Worm (Caenorhabditis elegans) whole organism, L1 larva: ENCODE measurements around the gene grd-14.
A peak's percentile ranks its signal among the peaks of the same experiment; 100 is the strongest.

Source experiments
- C04F5.9 ChIP-seq: sonication (generic microtip); optimal IDR thresholded peaks from 2 replicates; lab custom pipeline; 2016; ENCODE audit warnings: missing genetic modification characterization, missing compliant biosample characterization
- C34B4.2 ChIP-seq: sonication (generic microtip); optimal IDR thresholded peaks from 2 replicates; lab custom pipeline; 2017; ENCODE audit warnings: mild to moderate bottlenecking, missing genetic modification characterization, missing compliant biosample characterization
- F16B12.6 ChIP-seq: fragments of 150-350 bp; optimal IDR thresholded peaks from 2 replicates; lab custom pipeline; 2014; ENCODE audit warnings: missing biosample characterization, missing genetic modification characterization
- Y116A8C.19 ChIP-seq: sonication (generic microtip); optimal IDR thresholded peaks from 2 replicates; lab custom pipeline; 2016; ENCODE audit warnings: missing compliant biosample characterization, missing genetic modification characterization, borderline replicate concordance
- aha-1 ChIP-seq: fragments of 150-350 bp; optimal IDR thresholded peaks from 2 replicates; lab custom pipeline; 2014; ENCODE audit warnings: missing biosample characterization, missing genetic modification characterization
- alr-1 ChIP-seq: fragments of 200-800 bp; sonication (Bioruptor generic); optimal IDR thresholded peaks from 2 replicates; lab custom pipeline; 2018; ENCODE audit warnings: borderline replicate concordance, mild to moderate bottlenecking, missing genetic modification characterization, missing compliant biosample characterization
- ama-1 ChIP-seq: fragments of 150-350 bp; optimal IDR thresholded peaks from 2 replicates; lab custom pipeline; 2014
- blmp-1 ChIP-seq: fragments of 150-350 bp; optimal IDR thresholded peaks from 2 replicates; lab custom pipeline; 2014; ENCODE audit warnings: missing biosample characterization, missing genetic modification characterization
- ceh-63 ChIP-seq: fragments of 200-800 bp; sonication (Bioruptor generic); optimal IDR thresholded peaks from 2 replicates; lab custom pipeline; 2018; ENCODE audit warnings: mild to moderate bottlenecking, missing genetic modification characterization, missing compliant biosample characterization
- ceh-8 ChIP-seq: fragments of 200-800 bp; sonication (Bioruptor generic); optimal IDR thresholded peaks from 2 replicates; lab custom pipeline; 2018; ENCODE audit warnings: mild to moderate bottlenecking, missing genetic modification characterization, moderate library complexity, missing compliant biosample characterization
- ceh-90 ChIP-seq: sonication (generic microtip); optimal IDR thresholded peaks from 2 replicates; lab custom pipeline; 2016; ENCODE audit warnings: missing genetic modification characterization, missing compliant biosample characterization
- egl-27 ChIP-seq, 2 experiments: fragments of 150-350 bp in 1 of 2; sonication (generic microtip); optimal IDR thresholded peaks; 3 replicates each; lab custom pipeline; 2017 to 2018; ENCODE audit warnings: missing biosample characterization in 2 of 2, missing genetic modification characterization in 2 of 2, missing genetic modification reagents in 2 of 2
- ets-5 ChIP-seq: fragments of 200-800 bp; sonication (Bioruptor generic); IDR thresholded peaks from 2 replicates; pipeline ENCODE4 v1.3.6; 2022; ENCODE audit warnings: missing genetic modification characterization, missing compliant biosample characterization
- fkh-10 ChIP-seq: sonication (generic microtip); optimal IDR thresholded peaks from 2 replicates; lab custom pipeline; 2017; ENCODE audit warnings: missing biosample characterization, missing genetic modification reagents, missing genetic modification characterization
- fkh-8 ChIP-seq: sonication (generic microtip); optimal IDR thresholded peaks from 2 replicates; lab custom pipeline; 2016; ENCODE audit warnings: mild to moderate bottlenecking, missing genetic modification characterization, missing compliant biosample characterization
- grh-1 ChIP-seq: fragments of 200-800 bp; sonication (Bioruptor generic); IDR thresholded peaks from 2 replicates; pipeline ENCODE4 v1.3.6; 2022; ENCODE audit warnings: missing genetic modification reagents, missing genetic modification characterization, missing compliant biosample characterization
- hlh-17 ChIP-seq: fragments of 200-800 bp; sonication (Bioruptor generic); optimal IDR thresholded peaks from 2 replicates; lab custom pipeline; 2018; ENCODE audit warnings: missing genetic modification characterization, mild to moderate bottlenecking, missing compliant biosample characterization, moderate library complexity, borderline replicate concordance
- hlh-4 ChIP-seq: sonication (generic microtip); optimal IDR thresholded peaks from 2 replicates; lab custom pipeline; 2016; ENCODE audit warnings: mild to moderate bottlenecking, missing genetic modification characterization, missing compliant biosample characterization
- hpl-2 ChIP-seq: fragments of 150-350 bp; optimal IDR thresholded peaks from 2 replicates; lab custom pipeline; 2014; ENCODE audit warnings: missing biosample characterization, missing genetic modification reagents, missing genetic modification characterization
- irx-1 ChIP-seq: sonication (generic microtip); optimal IDR thresholded peaks from 2 replicates; lab custom pipeline; 2016; ENCODE audit warnings: missing genetic modification characterization, missing compliant biosample characterization
- jun-1 ChIP-seq: fragments of 150-350 bp; optimal IDR thresholded peaks from 2 replicates; lab custom pipeline; 2014; ENCODE audit warnings: missing biosample characterization, missing genetic modification reagents, missing genetic modification characterization
- lin-13 ChIP-seq: fragments of 150-350 bp; optimal IDR thresholded peaks from 2 replicates; lab custom pipeline; 2014; ENCODE audit warnings: missing biosample characterization, missing genetic modification reagents, missing genetic modification characterization
- lin-15B ChIP-seq: fragments of 150-350 bp; sonication (generic microtip); optimal IDR thresholded peaks from 3 replicates; lab custom pipeline; 2014; ENCODE audit warnings: missing biosample characterization, missing genetic modification characterization
- lin-39 ChIP-seq: fragments of 150-350 bp; optimal IDR thresholded peaks from 2 replicates; lab custom pipeline; 2014; ENCODE audit warnings: missing biosample characterization, missing genetic modification reagents, missing genetic modification characterization
- lir-3 ChIP-seq: sonication (generic microtip); optimal IDR thresholded peaks from 2 replicates; lab custom pipeline; 2016; ENCODE audit warnings: mild to moderate bottlenecking, missing genetic modification characterization, moderate library complexity, missing compliant biosample characterization; ENCODE audit not compliant: poor library complexity
- mab-9 ChIP-seq: fragments of 200-800 bp; sonication (Bioruptor generic); IDR thresholded peaks from 2 replicates; pipeline ENCODE4 v1.3.6; 2022; ENCODE audit warnings: missing genetic modification reagents, missing genetic modification characterization, missing compliant biosample characterization
- mdl-1 ChIP-seq, 2 experiments: fragments of 150-350 bp; optimal IDR thresholded peaks; 2 replicates each; lab custom pipeline; 2014 to 2017; ENCODE audit warnings: missing biosample characterization in 2 of 2, missing genetic modification characterization in 2 of 2, inconsistent platforms in 1 of 2
- nhr-11 ChIP-seq: fragments of 150-350 bp; optimal IDR thresholded peaks from 2 replicates; lab custom pipeline; 2014; ENCODE audit warnings: missing biosample characterization, missing genetic modification characterization
- nhr-237 ChIP-seq: fragments of 150-350 bp; optimal IDR thresholded peaks from 2 replicates; lab custom pipeline; 2014; ENCODE audit warnings: missing biosample characterization, missing genetic modification characterization
- nhr-71 ChIP-seq: sonication (generic microtip); optimal IDR thresholded peaks from 2 replicates; lab custom pipeline; 2016; ENCODE audit warnings: mild to moderate bottlenecking, missing genetic modification characterization, moderate library complexity, missing compliant biosample characterization
- nhr-84 ChIP-seq: sonication (generic microtip); optimal IDR thresholded peaks from 2 replicates; lab custom pipeline; 2017; ENCODE audit warnings: missing biosample characterization, missing genetic modification characterization
- pag-3 ChIP-seq: sonication (generic microtip); optimal IDR thresholded peaks from 2 replicates; lab custom pipeline; 2017; ENCODE audit warnings: missing genetic modification characterization, mild to moderate bottlenecking, missing compliant biosample characterization, antibody characterized with exemption, borderline replicate concordance; ENCODE audit not compliant: insufficient read depth
- pax-3 ChIP-seq: fragments of 200-800 bp; sonication (Bioruptor generic); optimal IDR thresholded peaks from 2 replicates; lab custom pipeline; 2018; ENCODE audit warnings: mild to moderate bottlenecking, missing genetic modification characterization, moderate library complexity, missing compliant biosample characterization
- pqm-1 ChIP-seq: sonication (generic microtip); optimal IDR thresholded peaks from 3 replicates; lab custom pipeline; 2017; ENCODE audit warnings: missing biosample characterization, missing genetic modification characterization
- snpc-4 ChIP-seq: fragments of 150-350 bp; optimal IDR thresholded peaks from 2 replicates; lab custom pipeline; 2014; ENCODE audit warnings: missing biosample characterization, missing genetic modification characterization
- snu-23 ChIP-seq: sonication (generic microtip); optimal IDR thresholded peaks from 2 replicates; lab custom pipeline; 2016; ENCODE audit warnings: missing genetic modification characterization, missing compliant biosample characterization
- sptf-1 ChIP-seq: fragments of 150-350 bp; optimal IDR thresholded peaks from 2 replicates; lab custom pipeline; 2014; ENCODE audit warnings: missing biosample characterization, missing genetic modification characterization
- swsn-7 ChIP-seq: sonication (generic microtip); optimal IDR thresholded peaks from 2 replicates; lab custom pipeline; 2016; ENCODE audit warnings: missing genetic modification characterization, missing compliant biosample characterization
- tlp-1 ChIP-seq: fragments of 150-350 bp; optimal IDR thresholded peaks from 2 replicates; lab custom pipeline; 2014; ENCODE audit warnings: missing biosample characterization, missing genetic modification characterization
- unc-130 ChIP-seq: fragments of 150-350 bp; optimal IDR thresholded peaks from 2 replicates; lab custom pipeline; 2017; ENCODE audit warnings: missing biosample characterization, missing genetic modification characterization, inconsistent platforms
- unc-30 ChIP-seq: sonication (generic microtip); optimal IDR thresholded peaks from 2 replicates; lab custom pipeline; 2017; ENCODE audit warnings: missing biosample characterization, missing genetic modification characterization
- unc-86 ChIP-seq: sonication (generic microtip); optimal IDR thresholded peaks from 2 replicates; lab custom pipeline; 2016; ENCODE audit warnings: missing genetic modification characterization, missing compliant biosample characterization
- vab-15 ChIP-seq: sonication (generic microtip); optimal IDR thresholded peaks from 2 replicates; lab custom pipeline; 2017; ENCODE audit warnings: missing genotype, mild to moderate bottlenecking, missing genetic modification characterization, missing compliant biosample characterization
- zag-1 ChIP-seq: fragments of 150-350 bp; optimal IDR thresholded peaks from 2 replicates; lab custom pipeline; 2014; ENCODE audit warnings: missing biosample characterization, missing genetic modification characterization
- ztf-4 ChIP-seq: fragments of 150-350 bp; optimal IDR thresholded peaks from 2 replicates; lab custom pipeline; 2014; ENCODE audit warnings: missing biosample characterization, missing genetic modification characterization

grd-14 gene

DNA sequence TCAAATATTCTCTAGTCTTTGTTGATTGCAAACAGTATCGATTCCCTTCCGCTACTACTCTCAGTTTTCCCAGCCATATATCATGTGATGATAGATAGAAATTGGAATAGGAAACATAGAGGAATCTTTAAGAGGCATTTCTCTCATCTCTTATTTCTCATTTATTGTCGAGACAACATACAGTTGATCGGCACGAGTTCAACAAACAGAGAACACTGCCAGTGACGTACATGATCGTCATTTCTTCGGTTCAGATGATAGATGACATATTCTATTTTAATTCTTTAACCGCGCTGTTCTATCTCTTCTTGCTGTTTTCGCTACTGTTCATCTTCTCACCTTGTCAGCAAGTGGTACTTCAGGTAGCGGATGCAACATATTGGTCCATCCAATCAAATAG lies 24.7 kb upstream of the grd-14 start (continued):
- no peak for TF ChIP-seq fkh-10
- TF ChIP-seq alr-1 (tag; lab: Kevin White, UChicago), result no peak
- TF ChIP-seq nhr-71 (tag; lab: Kevin White, UChicago), result peak; percentile 93
- TF ChIP-seq lin-13 (GFP tag; lab: Kevin White, UChicago), result peak; percentile 1
- TF ChIP-seq nhr-11 (tag; lab: Kevin White, UChicago), result no peak
- TF ChIP-seq zag-1 (tag; lab: Kevin White, UChicago), result no peak
- peak; percentile 63 for TF ChIP-seq lir-3
- peak; percentile 93 for TF ChIP-seq unc-130 (tag; lab: Kevin White, UChicago)
- peak; percentile 43 for TF ChIP-seq irx-1
- TF ChIP-seq C34B4.2 (tag; lab: Kevin White, UChicago), result no peak
- TF ChIP-seq fkh-8 (tag; lab: Kevin White, UChicago), result no peak
- TF ChIP-seq hlh-17 (GFP tag; lab: Kevin White, UChicago), result no peak
- TF ChIP-seq hpl-2 (GFP tag; lab: Kevin White, UChicago), result peak; percentile 1
- TF ChIP-seq pag-3 (tag; lab: Kevin White, UChicago), result no peak
- TF ChIP-seq snu-23 (GFP tag; lab: Kevin White, UChicago), result peak; percentile 87
- no peak for TF ChIP-seq Y116A8C.19 (tag; lab: Kevin White, UChicago)
- TF ChIP-seq mdl-1 (tag; optimal IDR thresholded peaks at IDR 0.05; lab: Kevin White, UChicago), result peak in 1 of 2 experiments; percentile 74
- no peak for TF ChIP-seq jun-1
- no peak for TF ChIP-seq lin-39
- TF ChIP-seq hlh-4 (tag; lab: Kevin White, UChicago), result no peak
- TF ChIP-seq ets-5, result no peak
- no peak for TF ChIP-seq F16B12.6 (tag; lab: Kevin White, UChicago)
- no peak for TF ChIP-seq snpc-4 (tag; lab: Kevin White, UChicago)
- TF ChIP-seq swsn-7 (tag; lab: Kevin White, UChicago), result no peak
- peak; percentile 42 for TF ChIP-seq vab-15 (tag; lab: Kevin White, UChicago)
- no peak for TF ChIP-seq mab-9 (GFP tag; lab: Robert Waterston, UW)
- peak; percentile 81 for TF ChIP-seq grh-1 (GFP tag; lab: Robert Waterston, UW)
- peak; percentile 65 for TF ChIP-seq ztf-4 (tag; lab: Kevin White, UChicago)
- TF ChIP-seq pax-3 (tag; lab: Kevin White, UChicago), result no peak
- peak; percentile 44 for TF ChIP-seq nhr-237 (tag; lab: Kevin White, UChicago)
- no peak for TF ChIP-seq ama-1 (lab: Kevin White, UChicago)
- TF ChIP-seq C04F5.9 (tag; lab: Kevin White, UChicago), result no peak
- no peak for TF ChIP-seq sptf-1 (tag; lab: Kevin White, UChicago)
- TF ChIP-seq ceh-90 (tag; lab: Kevin White, UChicago), result no peak
- TF ChIP-seq blmp-1 (tag; lab: Kevin White, UChicago), result peak; percentile 82
- TF ChIP-seq unc-30 (tag; lab: Kevin White, UChicago), result no peak
- no peak for TF ChIP-seq ceh-8 (GFP tag; lab: Kevin White, UChicago)
- TF ChIP-seq lin-15B, result no peak
- no peak for TF ChIP-seq aha-1 (tag; lab: Kevin White, UChicago)
- TF ChIP-seq egl-27 (tag; optimal IDR thresholded peaks at IDR 0.05; lab: Kevin White, UChicago), result peak in 1 of 2 experiments; percentile 61
- TF ChIP-seq ceh-63 (GFP tag; lab: Kevin White, UChicago), result no peak
- no peak for TF ChIP-seq tlp-1 (tag; lab: Kevin White, UChicago)
- TF ChIP-seq pqm-1, result no peak
- TF ChIP-seq nhr-84 (tag; lab: Kevin White, UChicago), result no peak
- no peak for TF ChIP-seq unc-86 (tag; lab: Kevin White, UChicago)
